Worm (Caenorhabditis elegans) whole organism, late embryonic: ENCODE data around the gene hil-6.

ENCODE experiments used
- C08G9.2 ChIP-seq: sonication (generic microtip); optimal IDR thresholded peaks from 2 replicates; lab custom pipeline; 2016; ENCODE audit warnings: mild to moderate bottlenecking, missing genetic modification characterization, moderate library complexity, missing compliant biosample characterization
- F13H6.1 ChIP-seq: sonication (generic microtip); optimal IDR thresholded peaks from 2 replicates; lab custom pipeline; 2016; ENCODE audit warnings: missing genetic modification characterization, missing compliant biosample characterization
- K09A11.1 ChIP-seq: sonication (generic microtip); optimal IDR thresholded peaks from 2 replicates; lab custom pipeline; 2017; ENCODE audit warnings: antibody characterized with exemption, mild to moderate bottlenecking, missing genetic modification characterization, missing compliant biosample characterization; ENCODE audit not compliant: insufficient read depth
- ahr-1 ChIP-seq: sonication (generic microtip); optimal IDR thresholded peaks from 2 replicates; lab custom pipeline; 2016; ENCODE audit warnings: missing genetic modification characterization, missing compliant biosample characterization
- ceh-19 ChIP-seq: fragments of 200-800 bp; sonication (Bioruptor generic); optimal IDR thresholded peaks from 2 replicates; lab custom pipeline; 2018; ENCODE audit warnings: mild to moderate bottlenecking, missing genetic modification characterization, missing compliant biosample characterization
- ceh-22 ChIP-seq: sonication (generic microtip); optimal IDR thresholded peaks from 2 replicates; lab custom pipeline; 2017; ENCODE audit warnings: missing biosample characterization, missing genetic modification characterization
- ceh-24 ChIP-seq: sonication (generic microtip); optimal IDR thresholded peaks from 2 replicates; lab custom pipeline; 2016; ENCODE audit warnings: mild to moderate bottlenecking, missing genetic modification characterization, missing compliant biosample characterization
- ceh-30 ChIP-seq: fragments of 150-350 bp; optimal IDR thresholded peaks from 2 replicates; lab custom pipeline; 2014; ENCODE audit warnings: missing biosample characterization, missing genetic modification characterization
- ceh-34 ChIP-seq: sonication (generic microtip); optimal IDR thresholded peaks from 2 replicates; lab custom pipeline; 2016; ENCODE audit warnings: mild to moderate bottlenecking, missing genetic modification characterization, missing compliant biosample characterization
- ceh-48 ChIP-seq: sonication (generic microtip); optimal IDR thresholded peaks from 2 replicates; lab custom pipeline; 2016; ENCODE audit warnings: missing genetic modification characterization, inconsistent platforms, missing compliant biosample characterization
- dmd-4 ChIP-seq: sonication (generic microtip); optimal IDR thresholded peaks from 2 replicates; lab custom pipeline; 2016; ENCODE audit warnings: borderline replicate concordance, missing genetic modification characterization, missing compliant biosample characterization
- dve-1 ChIP-seq: sonication (generic microtip); optimal IDR thresholded peaks from 2 replicates; lab custom pipeline; 2017; ENCODE audit warnings: antibody characterized with exemption, mild to moderate bottlenecking, missing genetic modification characterization, missing compliant biosample characterization
- elt-2 ChIP-seq: sonication (generic microtip); optimal IDR thresholded peaks from 2 replicates; lab custom pipeline; 2016; ENCODE audit warnings: missing genetic modification reagents, missing genetic modification characterization, missing compliant biosample characterization
- eyg-1 ChIP-seq: sonication (generic microtip); optimal IDR thresholded peaks from 2 replicates; lab custom pipeline; 2016; ENCODE audit warnings: missing genotype, missing genetic modification characterization, missing compliant biosample characterization
- fkh-6 ChIP-seq: sonication (generic microtip); optimal IDR thresholded peaks from 2 replicates; lab custom pipeline; 2016; ENCODE audit warnings: missing genetic modification characterization, missing compliant biosample characterization
- hlh-15 ChIP-seq: sonication (generic microtip); optimal IDR thresholded peaks from 2 replicates; lab custom pipeline; 2016; ENCODE audit warnings: missing genetic modification characterization, missing compliant biosample characterization
- hlh-30 ChIP-seq: sonication (generic microtip); optimal IDR thresholded peaks from 2 replicates; lab custom pipeline; 2017; ENCODE audit warnings: antibody characterized with exemption, missing genetic modification characterization, missing compliant biosample characterization; ENCODE audit not compliant: insufficient read depth
- hlh-6 ChIP-seq: sonication (generic microtip); optimal IDR thresholded peaks from 2 replicates; lab custom pipeline; 2016; ENCODE audit warnings: missing genotype, missing genetic modification characterization, missing compliant biosample characterization
- hlh-8 ChIP-seq: sonication (generic microtip); optimal IDR thresholded peaks from 2 replicates; lab custom pipeline; 2016; ENCODE audit warnings: missing genotype, missing genetic modification characterization, missing compliant biosample characterization
- lim-6 ChIP-seq: sonication (generic microtip); optimal IDR thresholded peaks from 2 replicates; lab custom pipeline; 2016; ENCODE audit warnings: missing genetic modification characterization, missing compliant biosample characterization
- lin-11 ChIP-seq: fragments of 200-800 bp; sonication (Bioruptor generic); optimal IDR thresholded peaks from 2 replicates; lab custom pipeline; 2018; ENCODE audit warnings: mild to moderate bottlenecking, missing genetic modification characterization, missing compliant biosample characterization
- madf-2 ChIP-seq: sonication (generic microtip); optimal IDR thresholded peaks from 2 replicates; lab custom pipeline; 2017; ENCODE audit warnings: missing genetic modification characterization, missing compliant biosample characterization
- mec-3 ChIP-seq: sonication (generic microtip); optimal IDR thresholded peaks from 2 replicates; lab custom pipeline; 2016; ENCODE audit warnings: borderline replicate concordance, missing genetic modification characterization, missing compliant biosample characterization
- npax-4 ChIP-seq: sonication (generic microtip); optimal IDR thresholded peaks from 2 replicates; lab custom pipeline; 2016; ENCODE audit warnings: missing genetic modification characterization, missing compliant biosample characterization
- odd-2 ChIP-seq: sonication (generic microtip); optimal IDR thresholded peaks from 2 replicates; lab custom pipeline; 2017; ENCODE audit warnings: antibody characterized with exemption, mild to moderate bottlenecking, missing genetic modification characterization, missing compliant biosample characterization
- pat-9 ChIP-seq: fragments of 200-800 bp; sonication (Bioruptor generic); optimal IDR thresholded peaks from 2 replicates; lab custom pipeline; 2018; ENCODE audit warnings: mild to moderate bottlenecking, missing genetic modification characterization, moderate library complexity, missing compliant biosample characterization
- pax-1 ChIP-seq: fragments of 150-350 bp; optimal IDR thresholded peaks from 2 replicates; lab custom pipeline; 2014; ENCODE audit warnings: missing biosample characterization, missing genetic modification characterization
- pqm-1 ChIP-seq: sonication (generic microtip); optimal IDR thresholded peaks from 2 replicates; lab custom pipeline; 2016; ENCODE audit warnings: missing genetic modification characterization, missing compliant biosample characterization
- pros-1 ChIP-seq: fragments of 150-350 bp; optimal IDR thresholded peaks from 2 replicates; lab custom pipeline; 2014; ENCODE audit warnings: missing biosample characterization, missing genetic modification reagents, missing genetic modification characterization
- ref-2 ChIP-seq: sonication (generic microtip); optimal IDR thresholded peaks from 2 replicates; lab custom pipeline; 2016; ENCODE audit warnings: missing genetic modification characterization, missing compliant biosample characterization
- sdc-2 ChIP-seq: sonication (generic microtip); optimal IDR thresholded peaks from 2 replicates; lab custom pipeline; 2016; ENCODE audit warnings: missing genotype, missing genetic modification characterization, missing compliant biosample characterization
- sox-4 ChIP-seq: sonication (generic microtip); optimal IDR thresholded peaks from 2 replicates; lab custom pipeline; 2017; ENCODE audit warnings: mild to moderate bottlenecking, missing genetic modification characterization, inconsistent platforms, missing compliant biosample characterization
- syd-9 ChIP-seq: sonication (generic microtip); optimal IDR thresholded peaks from 2 replicates; lab custom pipeline; 2016; ENCODE audit warnings: mild to moderate bottlenecking, missing genetic modification characterization, moderate library complexity, missing compliant biosample characterization
- tbx-2 ChIP-seq: sonication (generic microtip); optimal IDR thresholded peaks from 2 replicates; lab custom pipeline; 2016; ENCODE audit warnings: missing genetic modification characterization, missing compliant biosample characterization
- ttx-3 ChIP-seq: sonication (generic microtip); optimal IDR thresholded peaks from 2 replicates; lab custom pipeline; 2016; ENCODE audit warnings: missing genetic modification reagents, missing genetic modification characterization, missing compliant biosample characterization
- unc-42 ChIP-seq: sonication (generic microtip); optimal IDR thresholded peaks from 2 replicates; lab custom pipeline; 2016; ENCODE audit warnings: missing genotype, missing genetic modification characterization, missing compliant biosample characterization
- ztf-16 ChIP-seq: sonication (generic microtip); optimal IDR thresholded peaks from 2 replicates; lab custom pipeline; 2017; ENCODE audit warnings: missing genetic modification characterization, missing compliant biosample characterization

Gene hil-6

ce11 chrV:2013824-2014223, 17.5 kb downstream of the hil-6 start, which contains the start of gene F59A7.11:
Gene F59A7.11 (minus strand): TSS chrV:2013924.
- TF ChIP-seq unc-42 (tag; lab: Kevin White, UChicago) (no peak), ceh-24 (tag; lab: Kevin White, UChicago) (no peak), elt-2 (tag; lab: Kevin White, UChicago) (no peak), ceh-34 (tag; lab: Kevin White, UChicago) (no peak), ahr-1 (tag; lab: Kevin White, UChicago) (no peak), ttx-3 (no peak), ceh-22 (tag; lab: Kevin White, UChicago) (no peak), hlh-15 (tag; lab: Kevin White, UChicago) (no peak), hlh-8 (no peak), ceh-30 (tag; lab: Kevin White, UChicago) (no peak), dmd-4 (tag; lab: Kevin White, UChicago) (no peak), ceh-48 (tag; lab: Kevin White, UChicago) (no peak), pqm-1 (tag; lab: Kevin White, UChicago) (no peak), eyg-1 (tag; lab: Kevin White, UChicago) (no peak), fkh-6 (tag; lab: Kevin White, UChicago) (no peak)

ce11 chrV:2011777-2012176, 19.6 kb downstream of the hil-6 start, which contains the start of gene F59A7.7:
Gene F59A7.7 (plus strand): TSS chrV:2012077.
- TF ChIP-seq F13H6.1 (tag; lab: Kevin White, UChicago) (no peak), ztf-16 (tag; lab: Kevin White, UChicago) (no peak), tbx-2 (tag; lab: Kevin White, UChicago) (no peak), pros-1 (tag; lab: Kevin White, UChicago) (no peak), madf-2 (no peak), pat-9 (tag; lab: Kevin White, UChicago) (no peak)
- TF ChIP-seq, all 69 proteins: peak for 0

ce11 chrV:2008412-2008811, 22.9 kb downstream of the hil-6 start:
- TF ChIP-seq npax-4 (tag; lab: Kevin White, UChicago) (no peak), ceh-48 (tag; lab: Kevin White, UChicago) (no peak), sox-4 (tag; lab: Kevin White, UChicago) (no peak), K09A11.1 (tag; lab: Kevin White, UChicago) (no peak)
- TF ChIP-seq, all 69 proteins: peak for 0

ce11 chrV:2004659-2005058, 26.7 kb downstream of the hil-6 start, which contains the start of gene cysl-4:
Gene cysl-4 (plus strand): TSS chrV:2004959.
- TF ChIP-seq sdc-2 (no peak), C08G9.2 (tag; lab: Kevin White, UChicago) (no peak), syd-9 (tag; lab: Kevin White, UChicago) (no peak), ttx-3 (no peak), hlh-6 (tag; lab: Kevin White, UChicago) (no peak), lim-6 (no peak), npax-4 (tag; lab: Kevin White, UChicago) (no peak), hlh-30 (tag; lab: Kevin White, UChicago) (no peak), dmd-4 (tag; lab: Kevin White, UChicago) (no peak), odd-2 (no peak), ceh-48 (tag; lab: Kevin White, UChicago) (no peak), lin-11 (tag; lab: Kevin White, UChicago) (no peak), dve-1 (tag; lab: Kevin White, UChicago) (no peak), pax-1 (tag; lab: Kevin White, UChicago) (no peak), mec-3 (no peak), fkh-6 (tag; lab: Kevin White, UChicago) (no peak), pros-1 (tag; lab: Kevin White, UChicago) (no peak), ceh-19 (GFP tag; lab: Kevin White, UChicago) (no peak), ztf-16 (tag; lab: Kevin White, UChicago) (no peak), ref-2 (no peak)
